Fruit fly (Drosophila melanogaster): ENCODE data around the gene rept.
A peak's percentile ranks its signal among the peaks of the same experiment; 100 is the strongest.

Gene rept

dm6 chr3L:19254715-19255428, at the start of gene rept, which contains the start of gene mRpL21:
TSS of gene rept (plus strand) at chr3L:19255340.
TSS of gene mRpL21 (minus strand) at chr3L:19255061.
- TF ChIP-seq CG17801 (GFP tag; optimal IDR thresholded peaks at IDR 0.05; ENCODE audit: partially characterized antibody) = peak; percentile 45

dm6 chr3L:19205764-19206163, 49.4 kb upstream of the rept start:
- no peak for TF ChIP-seq CG17801 (GFP tag; optimal IDR thresholded peaks at IDR 0.05; ENCODE audit: partially characterized antibody)

dm6 chr3L:19214223-19214622, 40.9 kb upstream of the rept start:
- TF ChIP-seq CG17801 (GFP tag; optimal IDR thresholded peaks at IDR 0.05; ENCODE audit: partially characterized antibody) = no peak

dm6 chr3L:19216377-19216776, 38.8 kb upstream of the rept start:
- TF ChIP-seq CG17801 (GFP tag; optimal IDR thresholded peaks at IDR 0.05; ENCODE audit: partially characterized antibody) = no peak

dm6 chr3L:19221455-19221854, 33.7 kb upstream of the rept start:
- no peak for TF ChIP-seq CG17801 (GFP tag; optimal IDR thresholded peaks at IDR 0.05; ENCODE audit: partially characterized antibody)

- TF ChIP-seq CG17801 (GFP tag; optimal IDR thresholded peaks at IDR 0.05; ENCODE audit: partially characterized antibody) = no peak
Observed at dm6 chr3L:19225687-19226086, 29.5 kb upstream of the rept start.

- no peak for TF ChIP-seq CG17801 (GFP tag; optimal IDR thresholded peaks at IDR 0.05; ENCODE audit: partially characterized antibody)
Observed at dm6 chr3L:19228371-19228817, 26.7 kb upstream of the rept start.

DNA sequence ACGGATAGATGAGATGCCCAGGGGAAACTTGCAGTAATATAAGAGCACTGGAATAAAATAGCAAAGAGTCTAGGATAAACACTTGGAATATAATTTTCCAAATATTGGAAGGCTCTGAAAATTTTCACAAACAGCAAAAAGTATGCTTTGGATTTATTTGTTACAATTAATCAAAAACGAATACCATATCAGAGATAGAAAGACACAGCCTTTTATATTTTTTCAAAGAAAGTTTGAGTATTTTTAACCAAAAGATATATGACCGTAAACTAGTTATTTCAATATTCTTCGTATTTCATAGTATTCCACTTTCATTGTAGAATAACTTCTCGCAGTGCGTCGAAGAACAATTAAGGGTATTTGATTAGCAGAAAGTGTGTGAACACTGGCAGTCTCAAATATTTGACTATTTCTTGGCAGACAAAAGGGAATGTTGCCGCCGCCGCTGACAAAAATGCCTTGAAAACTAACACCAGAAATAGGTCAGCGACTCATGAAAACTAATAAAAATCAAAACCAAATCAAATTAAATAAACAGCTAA, 26.2 kb upstream of the rept start:
- no peak for TF ChIP-seq CG17801 (GFP tag; optimal IDR thresholded peaks at IDR 0.05; ENCODE audit: partially characterized antibody)

DNA sequence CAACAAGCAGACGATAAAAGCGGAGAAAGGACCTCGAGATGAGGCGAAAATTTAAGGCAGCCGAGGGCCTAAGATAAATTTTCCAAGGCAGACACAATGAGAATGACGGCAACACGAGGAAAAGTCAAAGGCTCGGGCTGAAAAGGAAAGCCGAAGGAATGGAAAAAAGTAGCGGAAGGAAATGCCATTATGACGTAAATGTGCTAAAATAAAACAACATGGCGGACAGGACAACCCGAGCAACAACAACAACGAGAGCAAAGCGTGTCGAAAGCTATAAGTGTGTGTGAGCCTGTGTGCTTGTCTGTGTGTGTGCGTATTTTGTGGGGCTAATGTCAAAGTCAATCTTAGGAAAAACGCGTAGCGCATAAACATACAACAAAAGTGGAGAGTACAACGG, 25.6 kb upstream of the rept start:
- TF ChIP-seq CG17801 (GFP tag; optimal IDR thresholded peaks at IDR 0.05; ENCODE audit: partially characterized antibody) = no peak

DNA sequence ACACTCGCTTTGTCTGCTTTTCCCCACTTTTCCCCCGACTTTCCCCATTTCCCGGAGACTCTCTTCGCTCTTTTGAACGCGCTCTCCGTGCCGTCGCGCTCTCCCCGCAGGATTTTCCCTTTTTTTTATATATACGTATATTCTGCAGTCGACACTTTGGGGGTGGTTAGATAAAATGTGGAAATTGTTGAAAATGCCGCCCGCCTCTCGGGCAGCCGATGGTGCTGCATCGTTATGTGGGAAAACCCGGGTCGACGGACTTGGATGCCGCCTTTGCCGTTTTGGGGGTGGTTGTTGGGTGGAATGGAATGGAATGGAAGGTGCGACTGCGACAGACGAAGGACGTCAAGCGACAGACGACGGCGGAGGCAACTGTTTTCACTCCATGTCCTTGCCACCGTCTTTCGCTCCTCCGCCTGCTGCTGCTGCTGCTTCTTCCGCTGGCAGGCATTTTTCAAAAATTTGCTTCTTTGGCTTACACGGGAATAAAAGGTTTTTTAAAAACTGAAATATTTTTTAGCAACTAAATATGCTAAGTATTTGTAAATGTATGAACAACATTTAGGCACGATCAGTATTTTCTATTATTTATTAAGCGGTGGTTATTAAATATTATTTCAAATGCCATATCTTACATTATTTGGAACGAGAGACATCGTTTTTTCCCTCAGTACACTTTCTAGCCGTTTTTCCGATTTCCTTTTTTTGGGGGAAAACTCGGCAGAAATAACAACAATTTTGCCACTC, 24.2 kb upstream of the rept start:
- no peak for TF ChIP-seq CG17801 (GFP tag; optimal IDR thresholded peaks at IDR 0.05; ENCODE audit: partially characterized antibody)

- no peak for TF ChIP-seq CG17801 (GFP tag; optimal IDR thresholded peaks at IDR 0.05; ENCODE audit: partially characterized antibody)
Observed at dm6 chr3L:19231608-19232007, 23.5 kb upstream of the rept start.

DNA sequence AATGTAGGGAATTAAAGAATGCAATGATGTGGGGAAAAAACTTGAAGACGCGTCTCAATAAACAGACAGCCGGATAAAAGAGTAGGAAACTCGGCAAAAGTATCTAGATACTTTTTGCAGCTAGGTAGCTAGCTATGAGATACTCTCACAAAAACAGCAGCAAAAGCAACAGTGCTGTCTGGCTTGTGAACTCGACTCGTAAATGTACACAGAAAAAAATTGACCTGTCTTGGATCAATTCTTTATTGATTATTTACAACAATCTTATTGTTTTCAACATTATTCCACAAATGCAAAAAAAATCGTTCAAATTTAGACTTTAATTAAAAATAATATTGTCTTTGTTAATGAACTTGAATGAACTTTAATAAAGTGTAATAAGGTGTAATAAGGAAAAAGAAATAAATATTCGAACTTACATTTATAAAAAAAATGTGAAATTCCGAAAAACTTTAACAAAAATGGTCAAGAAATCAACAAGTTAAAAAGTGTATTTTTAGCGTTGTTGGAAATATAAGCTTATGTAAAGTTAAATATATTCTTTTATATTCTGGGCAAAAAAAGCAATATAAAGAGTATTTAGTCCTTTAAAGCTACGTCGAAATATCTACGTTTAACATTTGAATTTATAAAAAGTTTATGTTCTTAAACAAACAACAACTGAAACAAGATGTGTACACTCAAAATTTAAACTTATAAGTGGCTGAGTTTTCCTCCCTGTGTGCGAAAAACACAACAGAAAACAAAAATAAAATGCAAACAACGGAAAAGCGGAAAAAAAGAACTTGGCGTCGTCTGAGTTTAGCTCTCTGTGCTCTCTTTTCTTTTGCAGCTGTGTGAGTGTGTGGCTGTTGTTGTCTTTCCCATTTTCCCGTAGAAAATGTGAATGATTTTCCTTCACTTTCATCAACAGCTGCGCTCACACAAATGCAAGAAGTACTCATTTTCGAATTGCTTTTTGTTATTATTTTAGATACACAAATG, 21.1 kb upstream of the rept start:
- no peak for TF ChIP-seq CG17801 (GFP tag; optimal IDR thresholded peaks at IDR 0.05; ENCODE audit: partially characterized antibody)

DNA sequence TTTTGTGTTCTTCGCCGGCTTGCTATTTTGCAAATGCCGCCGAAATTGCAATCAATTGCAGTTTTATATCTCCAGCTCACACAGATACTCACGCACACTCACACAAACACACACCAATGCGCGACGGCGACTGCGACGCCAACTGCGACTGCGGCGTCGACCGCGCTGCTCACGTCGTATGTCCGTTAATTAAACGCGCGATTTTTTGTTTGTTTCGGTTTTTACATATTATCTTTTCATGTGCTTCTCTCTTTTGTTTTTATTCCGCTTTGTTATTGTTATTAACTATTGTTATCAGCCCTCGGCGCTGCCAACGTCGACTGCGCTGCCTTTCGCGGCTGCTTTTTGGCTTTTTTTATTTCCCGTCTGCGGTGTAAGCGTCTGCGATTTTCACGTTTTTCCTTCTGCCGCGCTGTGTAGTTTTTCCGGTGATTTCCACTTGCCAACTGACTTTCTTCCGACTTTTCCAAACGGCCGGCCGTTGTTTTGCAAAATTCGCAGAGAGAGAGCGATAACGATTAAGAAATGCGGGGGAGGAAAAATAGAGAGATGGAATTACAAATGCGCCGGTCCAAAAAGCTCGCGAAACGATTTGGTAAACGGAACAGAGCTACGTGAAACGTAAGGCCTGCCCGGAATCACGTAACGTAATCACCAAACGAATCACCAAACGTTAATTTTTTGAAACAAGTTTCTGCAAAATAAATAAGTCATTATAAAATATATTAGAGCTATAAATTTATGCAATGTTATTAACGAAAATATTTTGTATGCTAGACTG, 20.0 kb upstream of the rept start, which contains the start of gene fz2:
Gene fz2, minus strand, starts transcription at position 452 of the 781 bp plus-strand sequence.
- TF ChIP-seq CG17801 (GFP tag; optimal IDR thresholded peaks at IDR 0.05; ENCODE audit: partially characterized antibody) = no peak

DNA sequence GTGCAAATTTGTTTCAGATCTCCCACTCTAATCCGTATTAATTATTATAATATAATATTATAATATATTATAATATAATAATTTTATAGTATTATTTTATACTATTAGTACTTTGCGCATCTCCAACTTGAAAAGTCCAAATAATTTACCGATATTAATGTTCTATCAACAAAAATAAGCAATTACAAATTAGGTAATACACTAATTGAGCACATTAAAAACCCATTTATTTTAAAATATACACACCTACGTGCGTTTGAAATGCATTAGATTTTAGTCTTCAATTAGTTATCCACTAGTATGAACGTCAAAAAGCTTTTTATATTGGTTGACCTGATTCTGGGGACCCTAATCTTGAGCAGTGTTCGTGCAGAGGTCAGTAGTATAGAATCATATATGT, 19.1 kb upstream of the rept start, which contains the start of gene CG33647:
Gene CG33647, plus strand, starts transcription at position 301 of the 400 bp plus-strand sequence.
- TF ChIP-seq CG17801 (GFP tag; optimal IDR thresholded peaks at IDR 0.05; ENCODE audit: partially characterized antibody) = no peak

Measured in ovary, adult (tissue).